Worm (Caenorhabditis elegans) whole organism, young adult: ENCODE data around the gene clec-252.

Experiments
- B0019.2 ChIP-seq: fragments of 200-800 bp; sonication (Bioruptor generic); conservative IDR thresholded peaks from 2 replicates; pipeline ENCODE4 v1.3.6; 2022; ENCODE audit warnings: missing genetic modification reagents, missing genetic modification characterization, missing compliant biosample characterization
- B0035.1 ChIP-seq: sonication (generic microtip); optimal IDR thresholded peaks from 2 replicates; lab custom pipeline; 2016; ENCODE audit warnings: missing genetic modification characterization, mild to moderate bottlenecking, missing compliant biosample characterization, missing genotype, missing genetic modification reagents
- B0261.1 ChIP-seq: sonication (generic microtip); optimal IDR thresholded peaks from 2 replicates; lab custom pipeline; 2016; ENCODE audit warnings: mild to moderate bottlenecking, missing genetic modification characterization, moderate library complexity, missing compliant biosample characterization
- F10E7.11 ChIP-seq: sonication (generic microtip); optimal IDR thresholded peaks from 2 replicates; lab custom pipeline; 2017; ENCODE audit warnings: mild to moderate bottlenecking, missing genetic modification characterization, moderate library complexity, missing compliant biosample characterization
- F22D6.2 ChIP-seq: sonication (generic microtip); optimal IDR thresholded peaks from 2 replicates; lab custom pipeline; 2016; ENCODE audit warnings: mild to moderate bottlenecking, missing genetic modification characterization, missing compliant biosample characterization
- F23B12.7 ChIP-seq: sonication (generic microtip); optimal IDR thresholded peaks from 2 replicates; lab custom pipeline; 2017; ENCODE audit warnings: missing genetic modification characterization, mild to moderate bottlenecking, missing compliant biosample characterization, antibody characterized with exemption, moderate library complexity; ENCODE audit not compliant: insufficient read depth
- F49E8.2 ChIP-seq: sonication (generic microtip); optimal IDR thresholded peaks from 3 replicates; lab custom pipeline; 2017; ENCODE audit warnings: missing genetic modification characterization, mild to moderate bottlenecking, missing compliant biosample characterization, antibody characterized with exemption, moderate library complexity; ENCODE audit not compliant: insufficient read depth
- F52B5.7 ChIP-seq: sonication (generic microtip); optimal IDR thresholded peaks from 2 replicates; lab custom pipeline; 2016; ENCODE audit warnings: mild to moderate bottlenecking, missing genetic modification characterization, missing compliant biosample characterization
- Y95B8A.8 ChIP-seq: fragments of 200-800 bp; sonication (Bioruptor generic); IDR thresholded peaks from 2 replicates; pipeline ENCODE4 v1.3.6; 2022; ENCODE audit warnings: missing genetic modification reagents, missing genetic modification characterization, missing compliant biosample characterization
- ama-1 ChIP-seq, 3 experiments: fragments of 150-350 bp in 1 of 3; sonication (generic microtip) in 2 of 3; optimal IDR thresholded peaks; 2 replicates each; lab custom pipeline; 2014 to 2018; ENCODE audit warnings: missing biosample characterization in 2 of 3, missing genetic modification characterization in 2 of 3, missing genetic modification reagents in 2 of 3
- aptf-2 ChIP-seq: fragments of 200-800 bp; sonication (Bioruptor generic); conservative IDR thresholded peaks from 2 replicates; pipeline ENCODE4 v1.3.6; 2022; ENCODE audit warnings: missing genetic modification reagents, missing genetic modification characterization, missing compliant biosample characterization
- attf-5 ChIP-seq: fragments of 200-800 bp; sonication (Bioruptor generic); optimal IDR thresholded peaks from 2 replicates; lab custom pipeline; 2018; ENCODE audit warnings: mild to moderate bottlenecking, missing genetic modification characterization, missing compliant biosample characterization
- cebp-1 ChIP-seq, 2 experiments: fragments of 200-800 bp in 1 of 2; sonication (Bioruptor generic) in 1 of 2; sonication (generic microtip) in 1 of 2; IDR thresholded peaks in 1 of 2; optimal IDR thresholded peaks in 1 of 2; 2 replicates each; pipeline versions ENCODE4 v1.3.6 to Lab custom; 2017 to 2022; ENCODE audit warnings: missing compliant biosample characterization in 2 of 2, missing genetic modification characterization in 2 of 2, mild to moderate bottlenecking in 1 of 2, missing genetic modification reagents in 1 of 2, moderate library complexity in 1 of 2
- chd-7 ChIP-seq: sonication (generic microtip); optimal IDR thresholded peaks from 2 replicates; lab custom pipeline; 2016; ENCODE audit warnings: mild to moderate bottlenecking, missing genetic modification characterization, moderate library complexity, missing compliant biosample characterization
- dox-1 ChIP-seq: fragments of 200-800 bp; sonication (Bioruptor generic); IDR thresholded peaks from 2 replicates; pipeline ENCODE4 v1.3.6; 2022; ENCODE audit warnings: missing genetic modification reagents, missing genetic modification characterization, missing compliant biosample characterization
- dpff-1 ChIP-seq: sonication (generic microtip); optimal IDR thresholded peaks from 2 replicates; lab custom pipeline; 2017; ENCODE audit warnings: mild to moderate bottlenecking, missing genetic modification characterization, missing compliant biosample characterization
- ekl-4 ChIP-seq: fragments of 200-800 bp; sonication (Bioruptor generic); IDR thresholded peaks from 2 replicates; pipeline ENCODE4 v1.3.6; 2022; ENCODE audit warnings: missing genetic modification reagents, missing genetic modification characterization, missing compliant biosample characterization
- hlh-26 ChIP-seq: fragments of 200-800 bp; sonication (Bioruptor generic); conservative IDR thresholded peaks from 2 replicates; pipeline ENCODE4 v1.3.6; 2022; ENCODE audit warnings: missing genetic modification reagents, missing genetic modification characterization, missing compliant biosample characterization
- hmg-1.2 ChIP-seq: fragments of 200-800 bp; sonication (Bioruptor generic); IDR thresholded peaks from 2 replicates; pipeline ENCODE4 v1.3.6; 2022; ENCODE audit warnings: missing genetic modification reagents, missing genetic modification characterization, missing compliant biosample characterization
- hrde-1 ChIP-seq: sonication (generic microtip); optimal IDR thresholded peaks from 2 replicates; lab custom pipeline; 2016; ENCODE audit warnings: missing genetic modification characterization, mild to moderate bottlenecking, missing compliant biosample characterization, moderate library complexity, missing genotype, missing genetic modification reagents, borderline replicate concordance
- lag-1 ChIP-seq: fragments of 200-800 bp; sonication (Bioruptor generic); IDR thresholded peaks from 2 replicates; pipeline ENCODE4 v1.3.6; 2022; ENCODE audit warnings: missing genetic modification reagents, missing genetic modification characterization, missing compliant biosample characterization
- let-607 ChIP-seq, 2 experiments: fragments of 200-800 bp in 1 of 2; sonication (Bioruptor generic) in 1 of 2; sonication (generic microtip) in 1 of 2; optimal IDR thresholded peaks; 2 replicates each; lab custom pipeline; 2016 to 2018; ENCODE audit warnings: mild to moderate bottlenecking in 2 of 2, missing compliant biosample characterization in 2 of 2, missing genetic modification characterization in 2 of 2, moderate library complexity in 2 of 2, missing genotype in 1 of 2
- lin-35 ChIP-seq, 3 experiments: fragments of 150-350 bp in 2 of 3; sonication (generic microtip) in 1 of 3; optimal IDR thresholded peaks; 2 replicates each; lab custom pipeline; 2014 to 2018; ENCODE audit warnings: missing biosample characterization in 3 of 3, missing genetic modification characterization in 3 of 3, missing genetic modification reagents in 3 of 3
- mcd-1 ChIP-seq: fragments of 200-800 bp; sonication (Bioruptor generic); IDR thresholded peaks from 2 replicates; pipeline ENCODE4 v1.3.6; 2022; ENCODE audit warnings: missing genetic modification reagents, missing genetic modification characterization, missing compliant biosample characterization
- mel-28 ChIP-seq: sonication (generic microtip); optimal IDR thresholded peaks from 2 replicates; lab custom pipeline; 2016; ENCODE audit warnings: borderline replicate concordance, mild to moderate bottlenecking, missing genetic modification characterization, missing compliant biosample characterization
- mes-4 ChIP-seq: sonication (generic microtip); optimal IDR thresholded peaks from 2 replicates; lab custom pipeline; 2016; ENCODE audit warnings: missing genotype, missing genetic modification characterization, missing compliant biosample characterization
- nhr-179 ChIP-seq: sonication (generic microtip); optimal IDR thresholded peaks from 2 replicates; lab custom pipeline; 2016; ENCODE audit warnings: mild to moderate bottlenecking, missing genetic modification characterization, missing compliant biosample characterization
- nhr-80 ChIP-seq: sonication (generic microtip); optimal IDR thresholded peaks from 2 replicates; lab custom pipeline; 2016; ENCODE audit warnings: missing genetic modification characterization, missing compliant biosample characterization
- rpc-1 ChIP-seq, 2 experiments: fragments of 150-350 bp in 1 of 2; sonication (generic microtip) in 1 of 2; optimal IDR thresholded peaks; 2 replicates each; lab custom pipeline; 2014 to 2018; ENCODE audit warnings: missing biosample characterization in 1 of 2, missing genetic modification characterization in 1 of 2, missing genetic modification reagents in 1 of 2, missing genotype in 1 of 2
- snpc-1.3 ChIP-seq: sonication (generic microtip); optimal IDR thresholded peaks from 2 replicates; lab custom pipeline; 2017; ENCODE audit warnings: missing genetic modification characterization, mild to moderate bottlenecking, missing compliant biosample characterization, antibody characterized with exemption, moderate library complexity, missing genotype, missing genetic modification reagents; ENCODE audit not compliant: insufficient read depth
- snpc-4 ChIP-seq, 5 experiments: fragments of 150-350 bp in 1 of 5; sonication (generic microtip) in 4 of 5; optimal IDR thresholded peaks; 2 replicates each; lab custom pipeline; 2014 to 2018; ENCODE audit warnings: missing genetic modification characterization in 5 of 5, missing biosample characterization in 3 of 5, antibody characterized with exemption in 2 of 5, mild to moderate bottlenecking in 2 of 5, missing compliant biosample characterization in 2 of 5, missing genotype in 2 of 5, moderate library complexity in 2 of 5, missing genetic modification reagents in 1 of 5
- somi-1 ChIP-seq: fragments of 200-800 bp; sonication (Bioruptor generic); optimal IDR thresholded peaks from 2 replicates; lab custom pipeline; 2018; ENCODE audit warnings: mild to moderate bottlenecking, missing genetic modification characterization, missing compliant biosample characterization
- tbp1 ChIP-seq: fragments of 200-800 bp; sonication (Bioruptor generic); optimal IDR thresholded peaks from 2 replicates; lab custom pipeline; 2018; ENCODE audit warnings: mild to moderate bottlenecking, missing genetic modification characterization, missing compliant biosample characterization
- tlf-1 ChIP-seq: fragments of 200-800 bp; sonication (Bioruptor generic); optimal IDR thresholded peaks from 2 replicates; lab custom pipeline; 2018; ENCODE audit warnings: mild to moderate bottlenecking, missing genetic modification characterization, missing compliant biosample characterization
- unc-62 ChIP-seq: fragments of 150-350 bp; optimal IDR thresholded peaks from 2 replicates; lab custom pipeline; 2014; ENCODE audit warnings: missing biosample characterization, missing genetic modification reagents, missing genetic modification characterization
- ztf-18 ChIP-seq: sonication (generic microtip); optimal IDR thresholded peaks from 2 replicates; lab custom pipeline; 2016; ENCODE audit warnings: missing genotype, mild to moderate bottlenecking, missing genetic modification characterization, missing compliant biosample characterization
- ztf-6 ChIP-seq: fragments of 200-800 bp; sonication (Bioruptor generic); IDR thresholded peaks from 2 replicates; pipeline ENCODE4 v1.3.6; 2022; ENCODE audit warnings: missing genetic modification reagents, missing genetic modification characterization, missing compliant biosample characterization

clec-252 gene

ce11 chrV:18780605-18781004, 32.0 kb upstream of the clec-252 start:
- TF ChIP-seq B0261.1, result peak; percentile 3
- no peak for TF ChIP-seq ama-1 (optimal IDR thresholded peaks at IDR 0.05; lab: Kevin White, UChicago)
- TF ChIP-seq ama-1 (GFP tag; optimal IDR thresholded peaks at IDR 0.05; lab: Kevin White, UChicago), result no peak
- no peak for TF ChIP-seq nhr-80 (tag; lab: Kevin White, UChicago)
- no peak for TF ChIP-seq mes-4 (tag; lab: Kevin White, UChicago)
- no peak for TF ChIP-seq B0035.1
- no peak for TF ChIP-seq cebp-1 (GFP tag; IDR thresholded peaks at IDR 0.05; lab: Robert Waterston, UW)
- TF ChIP-seq cebp-1 (tag; optimal IDR thresholded peaks at IDR 0.05; lab: Kevin White, UChicago), result no peak
- TF ChIP-seq hlh-26 (GFP tag; lab: Robert Waterston, UW), result no peak
- no peak for TF ChIP-seq tlf-1 (GFP tag; lab: Kevin White, UChicago)
- no peak for TF ChIP-seq nhr-179 (tag; lab: Kevin White, UChicago)
- TF ChIP-seq mel-28 (tag; lab: Kevin White, UChicago), result no peak
- TF ChIP-seq dox-1 (GFP tag; lab: Robert Waterston, UW), result no peak
- TF ChIP-seq F49E8.2 (tag; lab: Kevin White, UChicago), result no peak
- no peak for TF ChIP-seq snpc-1.3 (tag; lab: Kevin White, UChicago)
- peak; percentile 25 for TF ChIP-seq rpc-1 (optimal IDR thresholded peaks at IDR 0.05; lab: Kevin White, UChicago)
- peak; percentile 68 for TF ChIP-seq rpc-1 (tag; optimal IDR thresholded peaks at IDR 0.05; lab: Kevin White, UChicago)
- TF ChIP-seq unc-62 (GFP tag; lab: Kevin White, UChicago), result no peak
- no peak for TF ChIP-seq F52B5.7 (tag; lab: Kevin White, UChicago)
- TF ChIP-seq F10E7.11 (tag; lab: Kevin White, UChicago), result no peak
- TF ChIP-seq mcd-1 (GFP tag; lab: Robert Waterston, UW), result no peak
- TF ChIP-seq lag-1, result no peak
- TF ChIP-seq let-607 (tag; optimal IDR thresholded peaks at IDR 0.05; lab: Kevin White, UChicago), result no peak
- TF ChIP-seq tbp1, result peak; percentile 73
- TF ChIP-seq F23B12.7 (tag; lab: Kevin White, UChicago), result no peak
- TF ChIP-seq ekl-4 (GFP tag; lab: Robert Waterston, UW), result no peak
- TF ChIP-seq ztf-6 (GFP tag; lab: Robert Waterston, UW), result no peak

ce11 chrV:18776245-18776737, 27.7 kb upstream of the clec-252 start, which contains the start of gene Y17D7B.4:
Y17D7B.4 (minus strand) TSS chrV:18776687.
- TF ChIP-seq attf-5 (no peak), Y95B8A.8 (GFP tag; lab: Robert Waterston, UW) (no peak), dpff-1 (tag; lab: Kevin White, UChicago) (no peak), snpc-4 (GFP tag; optimal IDR thresholded peaks at IDR 0.05; lab: Kevin White, UChicago) (no peak), snpc-4 (tag; optimal IDR thresholded peaks at IDR 0.05; lab: Kevin White, UChicago) (no peak), somi-1 (GFP tag; lab: Kevin White, UChicago) (no peak), mel-28 (tag; lab: Kevin White, UChicago) (no peak), hrde-1 (tag; lab: Kevin White, UChicago) (no peak), F10E7.11 (tag; lab: Kevin White, UChicago) (no peak), aptf-2 (GFP tag; lab: Robert Waterston, UW) (no peak), F23B12.7 (tag; lab: Kevin White, UChicago) (no peak), F22D6.2 (tag; lab: Kevin White, UChicago) (no peak), chd-7 (tag; lab: Kevin White, UChicago) (no peak), ztf-18 (no peak), hmg-1.2 (GFP tag; lab: Robert Waterston, UW) (no peak), B0019.2 (GFP tag; lab: Robert Waterston, UW) (no peak), lin-35 (GFP tag; optimal IDR thresholded peaks at IDR 0.05; lab: Kevin White, UChicago) (no peak)
